Fruit fly (Drosophila melanogaster): ENCODE data around the gene TTLL1B.

TTLL1B gene

dm6 chr3L:4606739-4607428 lies 41.2 kb upstream of the TTLL1B start (continued):
- TF ChIP-seq CG14860 (GFP tag; IDR thresholded peaks at IDR 0.05; ENCODE audit: partially characterized antibody) (peak; percentile 27; the same call in 1 of the 3 replicates), CG9817 (tag; optimal IDR thresholded peaks at IDR 0.05) (no peak), abd-A (tag; optimal IDR thresholded peaks at IDR 0.05) (no peak), CG10147 (GFP tag; optimal IDR thresholded peaks at IDR 0.05) (no peak), nerfin-1 (tag; optimal IDR thresholded peaks at IDR 0.05) (peak; percentile 2), tx (GFP tag; optimal IDR thresholded peaks at IDR 0.05) (no peak), HLHmδ (GFP tag; optimal IDR thresholded peaks at IDR 0.05) (no peak), Mrtf (GFP tag; IDR thresholded peaks at IDR 0.05) (no peak), Blimp-1 (GFP tag; optimal IDR thresholded peaks at IDR 0.05) (peak; percentile 77), scrt (GFP tag; optimal IDR thresholded peaks at IDR 0.05) (no peak), CG8924 (tag; optimal IDR thresholded peaks at IDR 0.05) (peak; percentile 8), CG4360 (GFP tag; IDR thresholded peaks at IDR 0.05) (no peak), Nf-YC (tag; optimal IDR thresholded peaks at IDR 0.05) (no peak), CG10366 (GFP tag; IDR thresholded peaks at IDR 0.05) (no peak), dm (GFP tag; optimal IDR thresholded peaks at IDR 0.05) (no peak), seq (GFP tag; IDR thresholded peaks at IDR 0.05) (0 out of 2 replicates have a peak, but pooled peaks have one; percentile 12), Xbp1 (GFP tag; optimal IDR thresholded peaks at IDR 0.05) (no peak), CG18011 (GFP tag; optimal IDR thresholded peaks at IDR 0.05) (no peak), Sry-δ (GFP tag; optimal IDR thresholded peaks at IDR 0.05) (peak; percentile 64), z (GFP tag; IDR thresholded peaks at IDR 0.05) (0 out of 3 replicates have a peak, but pooled peaks have one; percentile 35), CG5953 (GFP tag; IDR thresholded peaks at IDR 0.05) (no peak), CG12155 (GFP tag; optimal IDR thresholded peaks at IDR 0.05) (no peak), CG2199 (GFP tag; IDR thresholded peaks at IDR 0.05) (0 out of 3 replicates have a peak, but pooled peaks have one; percentile 75), Stat92E (GFP tag; optimal IDR thresholded peaks at IDR 0.05) (no peak), Usf (GFP tag; optimal IDR thresholded peaks at IDR 0.05) (no peak), dpn (GFP tag; optimal IDR thresholded peaks at IDR 0.05) (no peak), H15 (GFP tag; IDR thresholded peaks at IDR 0.05) (no peak), Chrac-16 (GFP tag; optimal IDR thresholded peaks at IDR 0.05) (no peak), CG30431 (GFP tag; optimal IDR thresholded peaks at IDR 0.05) (no peak), CG34422 (GFP tag; IDR thresholded peaks at IDR 0.05) (no peak), GATAe (GFP tag; conservative IDR thresholded peaks at IDR 0.05) (0 out of 2 replicates have a peak, but pooled peaks have one; percentile 28), rib (GFP tag; IDR thresholded peaks at IDR 0.05) (no peak), HmgZ (tag; optimal IDR thresholded peaks at IDR 0.05) (no peak), cato (GFP tag; optimal IDR thresholded peaks at IDR 0.05; ENCODE audit: borderline replicate concordance) (no peak), CG17829 (tag; optimal IDR thresholded peaks at IDR 0.05) (peak; percentile 10), Bdp1 (GFP tag; optimal IDR thresholded peaks at IDR 0.05) (no peak), BEAF-32 (GFP tag; optimal IDR thresholded peaks at IDR 0.05) (peak; percentile 43), CG2875 (GFP tag; optimal IDR thresholded peaks at IDR 0.05) (no peak), hb (GFP tag; IDR thresholded peaks at IDR 0.05; ENCODE audit: partially characterized antibody) (no peak), h (optimal IDR thresholded peaks at IDR 0.05) (no peak), sens-2 (GFP tag; IDR thresholded peaks at IDR 0.05) (no peak), Adf1 (GFP tag; IDR thresholded peaks at IDR 0.05) (no peak), Drgx (GFP tag; IDR thresholded peaks at IDR 0.05) (no peak), croc (GFP tag; conservative IDR thresholded peaks at IDR 0.05) (no peak), sc (optimal IDR thresholded peaks at IDR 0.05) (no peak), sc (GFP tag; optimal IDR thresholded peaks at IDR 0.05) (no peak), CHES-1-like (GFP tag; optimal IDR thresholded peaks at IDR 0.05) (no peak), slou (GFP tag; optimal IDR thresholded peaks at IDR 0.05) (no peak), lbe (GFP tag; optimal IDR thresholded peaks at IDR 0.05) (no peak), chinmo (GFP tag; IDR thresholded peaks at IDR 0.05; ENCODE audit: partially characterized antibody) (no peak)

Data from whole organism, embryonic.